Worm (Caenorhabditis elegans): ENCODE results near the gene R13H4.5.

ce11 chrV:11889115-11889935 is 28.9 kb downstream of the R13H4.5 start:
- no peak for TF ChIP-seq lin-39 (tag; optimal IDR thresholded peaks at IDR 0.05)
- no peak for TF ChIP-seq egl-43 (GFP tag; IDR thresholded peaks at IDR 0.05)

Measured in whole organism, L4 larva.